Worm (Caenorhabditis elegans) whole organism, young adult: ENCODE results near the gene F11D11.3.

Experiments used
- C06A6.2 ChIP-seq: fragments of 200-800 bp; sonication (Bioruptor generic); conservative IDR thresholded peaks from 2 replicates; pipeline ENCODE4 v1.3.6; 2022; ENCODE audit warnings: missing genetic modification characterization, missing compliant biosample characterization
- F22D6.2 ChIP-seq: sonication (generic microtip); optimal IDR thresholded peaks from 2 replicates; lab custom pipeline; 2016; ENCODE audit warnings: mild to moderate bottlenecking, missing genetic modification characterization, missing compliant biosample characterization
- F23B12.7 ChIP-seq: sonication (generic microtip); optimal IDR thresholded peaks from 2 replicates; lab custom pipeline; 2017; ENCODE audit warnings: missing genetic modification characterization, mild to moderate bottlenecking, missing compliant biosample characterization, antibody characterized with exemption, moderate library complexity; ENCODE audit not compliant: insufficient read depth
- F55B11.4 ChIP-seq: sonication (generic microtip); optimal IDR thresholded peaks from 2 replicates; lab custom pipeline; 2016; ENCODE audit warnings: missing compliant biosample characterization, missing genetic modification characterization, borderline replicate concordance; ENCODE audit not compliant: insufficient read depth
- F57A8.1 ChIP-seq: fragments of 200-800 bp; sonication (Bioruptor generic); optimal IDR thresholded peaks from 2 replicates; lab custom pipeline; 2018; ENCODE audit warnings: mild to moderate bottlenecking, missing genetic modification characterization, moderate library complexity, missing compliant biosample characterization
- K11D2.4 ChIP-seq: fragments of 200-800 bp; sonication (Bioruptor generic); IDR thresholded peaks from 2 replicates; pipeline ENCODE4 v1.3.6; 2022; ENCODE audit warnings: missing genetic modification reagents, missing genetic modification characterization, missing compliant biosample characterization
- Y56A3A.18 ChIP-seq: fragments of 200-800 bp; sonication (Bioruptor generic); IDR thresholded peaks from 2 replicates; pipeline ENCODE4 v1.3.6; 2022; ENCODE audit warnings: missing genetic modification reagents, missing genetic modification characterization, missing compliant biosample characterization
- Y95B8A.8 ChIP-seq: fragments of 200-800 bp; sonication (Bioruptor generic); IDR thresholded peaks from 2 replicates; pipeline ENCODE4 v1.3.6; 2022; ENCODE audit warnings: missing genetic modification reagents, missing genetic modification characterization, missing compliant biosample characterization
- aptf-2 ChIP-seq: fragments of 200-800 bp; sonication (Bioruptor generic); conservative IDR thresholded peaks from 2 replicates; pipeline ENCODE4 v1.3.6; 2022; ENCODE audit warnings: missing genetic modification reagents, missing genetic modification characterization, missing compliant biosample characterization
- athp-1 ChIP-seq: sonication (generic microtip); optimal IDR thresholded peaks from 2 replicates; lab custom pipeline; 2017; ENCODE audit warnings: mild to moderate bottlenecking, missing genetic modification characterization, missing compliant biosample characterization
- attf-3 ChIP-seq: fragments of 200-800 bp; sonication (Bioruptor generic); conservative IDR thresholded peaks from 2 replicates; pipeline ENCODE4 v1.3.6; 2022; ENCODE audit warnings: missing genetic modification reagents, missing genetic modification characterization, missing compliant biosample characterization
- bed-2 ChIP-seq: fragments of 200-800 bp; sonication (Bioruptor generic); IDR thresholded peaks from 2 replicates; pipeline ENCODE4 v1.3.6; 2022; ENCODE audit warnings: missing genetic modification reagents, missing genetic modification characterization, missing compliant biosample characterization
- ccch-3 ChIP-seq: fragments of 200-800 bp; sonication (Bioruptor generic); optimal IDR thresholded peaks from 2 replicates; lab custom pipeline; 2018; ENCODE audit warnings: mild to moderate bottlenecking, missing genetic modification characterization, missing compliant biosample characterization
- cebp-1 ChIP-seq, 2 experiments: fragments of 200-800 bp in 1 of 2; sonication (Bioruptor generic) in 1 of 2; sonication (generic microtip) in 1 of 2; IDR thresholded peaks in 1 of 2; optimal IDR thresholded peaks in 1 of 2; 2 replicates each; pipeline versions ENCODE4 v1.3.6 to Lab custom; 2017 to 2022; ENCODE audit warnings: missing compliant biosample characterization in 2 of 2, missing genetic modification characterization in 2 of 2, mild to moderate bottlenecking in 1 of 2, missing genetic modification reagents in 1 of 2, moderate library complexity in 1 of 2
- ceh-100 ChIP-seq: fragments of 200-800 bp; sonication (Bioruptor generic); IDR thresholded peaks from 2 replicates; pipeline ENCODE4 v1.3.6; 2022; ENCODE audit warnings: missing genetic modification reagents, missing genetic modification characterization, missing compliant biosample characterization
- ceh-58 ChIP-seq: fragments of 200-800 bp; sonication (Bioruptor generic); IDR thresholded peaks from 2 replicates; pipeline ENCODE4 v1.3.6; 2022; ENCODE audit warnings: missing genetic modification characterization, missing compliant biosample characterization
- dpff-1 ChIP-seq: sonication (generic microtip); optimal IDR thresholded peaks from 2 replicates; lab custom pipeline; 2017; ENCODE audit warnings: mild to moderate bottlenecking, missing genetic modification characterization, missing compliant biosample characterization
- dpl-1 ChIP-seq: fragments of 150-350 bp; optimal IDR thresholded peaks from 2 replicates; lab custom pipeline; 2014; ENCODE audit warnings: missing biosample characterization, missing genetic modification reagents, missing genetic modification characterization
- egl-18 ChIP-seq: fragments of 200-800 bp; sonication (Bioruptor generic); IDR thresholded peaks from 2 replicates; pipeline ENCODE4 v1.3.6; 2022; ENCODE audit warnings: missing genetic modification reagents, missing genetic modification characterization, missing compliant biosample characterization
- ets-4 ChIP-seq: fragments of 200-800 bp; sonication (Bioruptor generic); optimal IDR thresholded peaks from 2 replicates; lab custom pipeline; 2018; ENCODE audit warnings: mild to moderate bottlenecking, missing genetic modification characterization, missing compliant biosample characterization
- hlh-12 ChIP-seq: sonication (generic microtip); optimal IDR thresholded peaks from 2 replicates; lab custom pipeline; 2016; ENCODE audit warnings: missing genetic modification characterization, missing compliant biosample characterization
- hlh-26 ChIP-seq: fragments of 200-800 bp; sonication (Bioruptor generic); conservative IDR thresholded peaks from 2 replicates; pipeline ENCODE4 v1.3.6; 2022; ENCODE audit warnings: missing genetic modification reagents, missing genetic modification characterization, missing compliant biosample characterization
- hrde-1 ChIP-seq: sonication (generic microtip); optimal IDR thresholded peaks from 2 replicates; lab custom pipeline; 2016; ENCODE audit warnings: missing genetic modification characterization, mild to moderate bottlenecking, missing compliant biosample characterization, moderate library complexity, missing genotype, missing genetic modification reagents, borderline replicate concordance
- hsf-1 ChIP-seq: fragments of 200-800 bp; sonication (Bioruptor generic); IDR thresholded peaks from 2 replicates; pipeline ENCODE4 v1.3.6; 2022; ENCODE audit warnings: missing genetic modification reagents, missing genetic modification characterization, missing compliant biosample characterization
- lag-1 ChIP-seq: fragments of 200-800 bp; sonication (Bioruptor generic); IDR thresholded peaks from 2 replicates; pipeline ENCODE4 v1.3.6; 2022; ENCODE audit warnings: missing genetic modification reagents, missing genetic modification characterization, missing compliant biosample characterization
- lin-26 ChIP-seq: fragments of 200-800 bp; sonication (Bioruptor generic); IDR thresholded peaks from 2 replicates; pipeline ENCODE4 v1.3.6; 2022; ENCODE audit warnings: missing genetic modification reagents, missing genetic modification characterization, missing compliant biosample characterization
- lir-1 ChIP-seq: fragments of 200-800 bp; sonication (Bioruptor generic); conservative IDR thresholded peaks from 2 replicates; pipeline ENCODE4 v1.3.6; 2022; ENCODE audit warnings: missing genetic modification reagents, missing genetic modification characterization, missing compliant biosample characterization
- lsy-27 ChIP-seq: sonication (generic microtip); optimal IDR thresholded peaks from 2 replicates; lab custom pipeline; 2017; ENCODE audit warnings: missing genetic modification characterization, mild to moderate bottlenecking, missing compliant biosample characterization, antibody characterized with exemption, missing genotype, borderline replicate concordance; ENCODE audit not compliant: insufficient read depth
- madf-3 ChIP-seq: fragments of 200-800 bp; sonication (Bioruptor generic); IDR thresholded peaks from 2 replicates; pipeline ENCODE4 v1.3.6; 2022; ENCODE audit warnings: missing genetic modification reagents, missing genetic modification characterization, missing compliant biosample characterization
- nhr-120 ChIP-seq: fragments of 200-800 bp; sonication (Bioruptor generic); IDR thresholded peaks from 2 replicates; pipeline ENCODE4 v1.3.6; 2022; ENCODE audit warnings: missing genetic modification characterization, missing compliant biosample characterization
- nhr-27 ChIP-seq: fragments of 200-800 bp; sonication (Bioruptor generic); optimal IDR thresholded peaks from 2 replicates; lab custom pipeline; 2018; ENCODE audit warnings: mild to moderate bottlenecking, missing genetic modification characterization, moderate library complexity, missing compliant biosample characterization
- nhr-80 ChIP-seq: sonication (generic microtip); optimal IDR thresholded peaks from 2 replicates; lab custom pipeline; 2016; ENCODE audit warnings: missing genetic modification characterization, missing compliant biosample characterization
- sdz-38 ChIP-seq: sonication (generic microtip); optimal IDR thresholded peaks from 2 replicates; lab custom pipeline; 2016; ENCODE audit warnings: missing genotype, missing genetic modification characterization, missing compliant biosample characterization
- snpc-3.4 ChIP-seq: sonication (generic microtip); optimal IDR thresholded peaks from 2 replicates; lab custom pipeline; 2017; ENCODE audit warnings: missing genetic modification characterization, mild to moderate bottlenecking, missing compliant biosample characterization, antibody characterized with exemption, moderate library complexity, missing genotype, missing genetic modification reagents
- snpc-4 ChIP-seq, 5 experiments: fragments of 150-350 bp in 1 of 5; sonication (generic microtip) in 4 of 5; optimal IDR thresholded peaks; 2 replicates each; lab custom pipeline; 2014 to 2018; ENCODE audit warnings: missing genetic modification characterization in 5 of 5, missing biosample characterization in 3 of 5, antibody characterized with exemption in 2 of 5, mild to moderate bottlenecking in 2 of 5, missing compliant biosample characterization in 2 of 5, missing genotype in 2 of 5, moderate library complexity in 2 of 5, missing genetic modification reagents in 1 of 5
- sptf-2 ChIP-seq: fragments of 200-800 bp; sonication (Bioruptor generic); optimal IDR thresholded peaks from 2 replicates; lab custom pipeline; 2018; ENCODE audit warnings: mild to moderate bottlenecking, missing genetic modification characterization, missing compliant biosample characterization
- tlf-1 ChIP-seq: fragments of 200-800 bp; sonication (Bioruptor generic); optimal IDR thresholded peaks from 2 replicates; lab custom pipeline; 2018; ENCODE audit warnings: mild to moderate bottlenecking, missing genetic modification characterization, missing compliant biosample characterization
- unc-62 ChIP-seq: fragments of 150-350 bp; optimal IDR thresholded peaks from 2 replicates; lab custom pipeline; 2014; ENCODE audit warnings: missing biosample characterization, missing genetic modification reagents, missing genetic modification characterization
- zfh-2 ChIP-seq: fragments of 200-800 bp; sonication (Bioruptor generic); conservative IDR thresholded peaks from 2 replicates; pipeline ENCODE4 v1.3.6; 2022; ENCODE audit warnings: missing genetic modification reagents, missing genetic modification characterization, missing compliant biosample characterization
- zim-3 ChIP-seq: sonication (generic microtip); optimal IDR thresholded peaks from 2 replicates; lab custom pipeline; 2017; ENCODE audit warnings: mild to moderate bottlenecking, missing genetic modification characterization, moderate library complexity, missing compliant biosample characterization
- ztf-18 ChIP-seq: sonication (generic microtip); optimal IDR thresholded peaks from 2 replicates; lab custom pipeline; 2016; ENCODE audit warnings: missing genotype, mild to moderate bottlenecking, missing genetic modification characterization, missing compliant biosample characterization
- ztf-3 ChIP-seq: fragments of 200-800 bp; sonication (Bioruptor generic); optimal IDR thresholded peaks from 2 replicates; lab custom pipeline; 2018; ENCODE audit warnings: mild to moderate bottlenecking, missing genetic modification characterization, missing compliant biosample characterization
- ztf-6 ChIP-seq: fragments of 200-800 bp; sonication (Bioruptor generic); IDR thresholded peaks from 2 replicates; pipeline ENCODE4 v1.3.6; 2022; ENCODE audit warnings: missing genetic modification reagents, missing genetic modification characterization, missing compliant biosample characterization

F11D11.3 gene

ce11 chrV:18721873-18722272, 38.2 kb downstream of the F11D11.3 start:
- no peak for TF ChIP-seq attf-3
- TF ChIP-seq ccch-3 (GFP tag; lab: Kevin White, UChicago) = no peak
- TF ChIP-seq bed-2 (GFP tag; lab: Robert Waterston, UW) = no peak
- no peak for TF ChIP-seq sptf-2 (GFP tag; lab: Kevin White, UChicago)
- TF ChIP-seq F22D6.2 (tag; lab: Kevin White, UChicago) = no peak
- no peak for TF ChIP-seq aptf-2
- TF ChIP-seq ceh-100 (GFP tag; lab: Robert Waterston, UW) = no peak
- TF ChIP-seq tlf-1 = no peak
- no peak for TF ChIP-seq zfh-2 (GFP tag; lab: Robert Waterston, UW)
- TF ChIP-seq hsf-1 = no peak
- TF ChIP-seq egl-18 = no peak
- no peak for TF ChIP-seq ztf-3 (GFP tag; lab: Kevin White, UChicago)
- no peak for TF ChIP-seq ztf-6
- TF ChIP-seq cebp-1 (GFP tag; IDR thresholded peaks at IDR 0.05; lab: Robert Waterston, UW) = no peak
- TF ChIP-seq cebp-1 (tag; optimal IDR thresholded peaks at IDR 0.05; lab: Kevin White, UChicago) = no peak
- no peak for TF ChIP-seq nhr-27
- no peak for TF ChIP-seq athp-1 (tag; lab: Kevin White, UChicago)
- TF ChIP-seq K11D2.4 (GFP tag; lab: Robert Waterston, UW) = no peak

- TF ChIP-seq dpff-1 (tag; lab: Kevin White, UChicago) (no peak), zim-3 (tag; lab: Kevin White, UChicago) (no peak), hlh-26 (GFP tag; lab: Robert Waterston, UW) (0 out of 2 replicates have a peak, but pooled peaks have one; percentile 59), ceh-58 (GFP tag; lab: Robert Waterston, UW) (no peak), Y56A3A.18 (no peak), ccch-3 (GFP tag; lab: Kevin White, UChicago) (no peak), sptf-2 (GFP tag; lab: Kevin White, UChicago) (no peak), ztf-18 (no peak), F22D6.2 (tag; lab: Kevin White, UChicago) (no peak), lag-1 (GFP tag; lab: Robert Waterston, UW) (no peak), snpc-4 (GFP tag; optimal IDR thresholded peaks at IDR 0.05; lab: Kevin White, UChicago) (no peak), snpc-4 (tag; optimal IDR thresholded peaks at IDR 0.05; lab: Kevin White, UChicago) (peak; percentile 32 to 66 (median 60)), snpc-3.4 (tag; lab: Kevin White, UChicago) (no peak), nhr-120 (no peak; the same call in 1 of the 2 replicates), hrde-1 (tag; lab: Kevin White, UChicago) (no peak), zfh-2 (GFP tag; lab: Robert Waterston, UW) (no peak), F55B11.4 (peak; percentile 38), lin-26 (GFP tag; lab: Robert Waterston, UW) (no peak), nhr-80 (tag; lab: Kevin White, UChicago) (no peak), unc-62 (GFP tag; lab: Kevin White, UChicago) (no peak), dpl-1 (GFP tag; lab: Kevin White, UChicago) (no peak), ets-4 (GFP tag; lab: Kevin White, UChicago) (no peak), sdz-38 (tag; lab: Kevin White, UChicago) (peak; percentile 34), lir-1 (GFP tag; lab: Robert Waterston, UW) (no peak), Y95B8A.8 (GFP tag; lab: Robert Waterston, UW) (no peak), C06A6.2 (GFP tag; lab: Robert Waterston, UW) (no peak), madf-3 (GFP tag; lab: Robert Waterston, UW) (no peak), lsy-27 (tag; lab: Kevin White, UChicago) (no peak), F57A8.1 (GFP tag; lab: Kevin White, UChicago) (no peak), F23B12.7 (tag; lab: Kevin White, UChicago) (no peak), hlh-12 (no peak)
- TF ChIP-seq, all 124 proteins: peak for 4
Observed at ce11 chrV:18719956-18720489, 40.1 kb downstream of the F11D11.3 start, which contains the start of gene Y17D7C.2. Gene Y17D7C.2, minus strand, starts transcription at chrV:18719987.
